Worm (Caenorhabditis elegans) whole organism, L4 larva: ENCODE measurements around the gene fbxa-158.
A peak's percentile ranks its signal among the peaks of the same experiment; 100 is the strongest.
"Not testable (repeated sequence)": the region's sequence is repeated elsewhere in the genome, so short reads cannot be mapped to it uniquely, and the experiment has no call there.

Experiments used
- F10B5.3 ChIP-seq: sonication (generic microtip); optimal IDR thresholded peaks from 2 replicates; lab custom pipeline; 2016; ENCODE audit warnings: mild to moderate bottlenecking, missing genetic modification characterization, missing compliant biosample characterization
- T20F7.1 ChIP-seq: fragments of 200-800 bp; sonication (Bioruptor generic); optimal IDR thresholded peaks from 2 replicates; lab custom pipeline; 2018; ENCODE audit warnings: mild to moderate bottlenecking, missing genetic modification characterization, missing compliant biosample characterization
- T26A8.4 ChIP-seq: fragments of 200-800 bp; sonication (Bioruptor generic); IDR thresholded peaks from 2 replicates; pipeline ENCODE4 v1.3.6; 2022; ENCODE audit warnings: missing genetic modification characterization, missing compliant biosample characterization
- Y105C5A.15 ChIP-seq: fragments of 200-800 bp; sonication (Bioruptor generic); IDR thresholded peaks from 2 replicates; pipeline ENCODE4 v1.3.6; 2022; ENCODE audit warnings: missing genetic modification characterization, missing compliant biosample characterization
- aha-1 ChIP-seq: fragments of 150-350 bp; peaks from one replicate; lab custom pipeline; 2014; ENCODE audit warnings: missing biosample characterization, missing genetic modification characterization
- ama-1 ChIP-seq: fragments of 150-350 bp; optimal IDR thresholded peaks from 2 replicates; lab custom pipeline; 2014; ENCODE audit warnings: inconsistent platforms, mixed read lengths
- attf-4 ChIP-seq: sonication (generic microtip); optimal IDR thresholded peaks from 3 replicates; lab custom pipeline; 2017; ENCODE audit warnings: missing biosample characterization, missing genetic modification characterization
- ceh-20 ChIP-seq: fragments of 200-800 bp; sonication (Bioruptor generic); IDR thresholded peaks from 2 replicates; pipeline ENCODE4 v1.3.6; 2022; ENCODE audit warnings: missing genetic modification reagents, missing genetic modification characterization, missing compliant biosample characterization
- ceh-62 ChIP-seq: sonication (generic microtip); optimal IDR thresholded peaks from 2 replicates; lab custom pipeline; 2017; ENCODE audit warnings: missing biosample characterization, missing genetic modification characterization
- cey-2 ChIP-seq: sonication (generic microtip); optimal IDR thresholded peaks from 3 replicates; lab custom pipeline; 2017; ENCODE audit warnings: missing genetic modification characterization, mild to moderate bottlenecking, missing compliant biosample characterization, antibody characterized with exemption, borderline replicate concordance; ENCODE audit not compliant: insufficient read depth
- daf-12 ChIP-seq: fragments of 150-350 bp; optimal IDR thresholded peaks from 2 replicates; lab custom pipeline; 2014; ENCODE audit warnings: missing biosample characterization, missing genetic modification reagents, missing genetic modification characterization
- daf-19 ChIP-seq: fragments of 200-800 bp; sonication (Bioruptor generic); conservative IDR thresholded peaks from 2 replicates; pipeline ENCODE4 v1.3.6; 2022; ENCODE audit warnings: missing genetic modification characterization, missing compliant biosample characterization
- daf-8 ChIP-seq: fragments of 200-800 bp; sonication (Bioruptor generic); IDR thresholded peaks from 2 replicates; pipeline ENCODE4 v1.3.6; 2022; ENCODE audit warnings: missing genetic modification characterization, missing compliant biosample characterization
- dmd-6 ChIP-seq: fragments of 200-800 bp; sonication (Bioruptor generic); IDR thresholded peaks from 2 replicates; pipeline ENCODE4 v1.3.6; 2022; ENCODE audit warnings: missing genetic modification reagents, missing genetic modification characterization, missing compliant biosample characterization
- dve-1 ChIP-seq: sonication (generic microtip); optimal IDR thresholded peaks from 2 replicates; lab custom pipeline; 2017; ENCODE audit warnings: antibody characterized with exemption, mild to moderate bottlenecking, missing genetic modification characterization, missing compliant biosample characterization; ENCODE audit not compliant: insufficient read depth
- egl-27 ChIP-seq: sonication (generic microtip); optimal IDR thresholded peaks from 3 replicates; lab custom pipeline; 2017; ENCODE audit warnings: missing biosample characterization, missing genetic modification reagents, missing genetic modification characterization
- egl-43 ChIP-seq: fragments of 200-800 bp; sonication (Bioruptor generic); IDR thresholded peaks from 2 replicates; pipeline ENCODE4 v1.3.6; 2022; ENCODE audit warnings: missing genetic modification reagents, missing genetic modification characterization, missing compliant biosample characterization
- hlh-11 ChIP-seq: fragments of 200-800 bp; sonication (Bioruptor generic); optimal IDR thresholded peaks from 2 replicates; lab custom pipeline; 2018; ENCODE audit warnings: mild to moderate bottlenecking, missing genetic modification characterization, missing compliant biosample characterization
- lim-7 ChIP-seq: fragments of 200-800 bp; sonication (Bioruptor generic); IDR thresholded peaks from 2 replicates; pipeline ENCODE4 v1.3.6; 2022; ENCODE audit warnings: missing genetic modification characterization, missing compliant biosample characterization
- lin-1 ChIP-seq: fragments of 200-800 bp; sonication (Bioruptor generic); IDR thresholded peaks from 2 replicates; pipeline ENCODE4 v1.3.6; 2022; ENCODE audit warnings: missing genetic modification reagents, missing genetic modification characterization, missing compliant biosample characterization
- lin-13 ChIP-seq: fragments of 150-350 bp; optimal IDR thresholded peaks from 2 replicates; lab custom pipeline; 2014; ENCODE audit warnings: missing biosample characterization, missing genetic modification reagents, missing genetic modification characterization
- lir-3 ChIP-seq: sonication (generic microtip); optimal IDR thresholded peaks from 2 replicates; lab custom pipeline; 2016; ENCODE audit warnings: mild to moderate bottlenecking, missing genetic modification characterization, missing compliant biosample characterization
- mdt-29 ChIP-seq: fragments of 200-800 bp; sonication (Bioruptor generic); IDR thresholded peaks from 2 replicates; pipeline ENCODE4 v1.3.6; 2022; ENCODE audit warnings: missing genetic modification reagents, missing genetic modification characterization, missing compliant biosample characterization
- mxl-2 ChIP-seq: fragments of 200-800 bp; sonication (Bioruptor generic); conservative IDR thresholded peaks from 2 replicates; pipeline ENCODE4 v1.3.6; 2022; ENCODE audit warnings: missing genetic modification reagents, missing genetic modification characterization, missing compliant biosample characterization
- nhr-102 ChIP-seq: sonication (generic microtip); optimal IDR thresholded peaks from 2 replicates; lab custom pipeline; 2016; ENCODE audit warnings: mild to moderate bottlenecking, missing genetic modification characterization, moderate library complexity, missing compliant biosample characterization
- nhr-11 ChIP-seq: fragments of 150-350 bp; optimal IDR thresholded peaks from 2 replicates; lab custom pipeline; 2014; ENCODE audit warnings: missing biosample characterization, missing genetic modification characterization
- nhr-111 ChIP-seq: fragments of 200-800 bp; sonication (Bioruptor generic); optimal IDR thresholded peaks from 2 replicates; lab custom pipeline; 2018; ENCODE audit warnings: mild to moderate bottlenecking, missing genetic modification characterization, missing compliant biosample characterization
- nhr-237 ChIP-seq: sonication (generic microtip); optimal IDR thresholded peaks from 2 replicates; lab custom pipeline; 2017; ENCODE audit warnings: missing biosample characterization, missing genetic modification characterization
- nhr-28 ChIP-seq: fragments of 150-350 bp; optimal IDR thresholded peaks from 2 replicates; lab custom pipeline; 2014; ENCODE audit warnings: missing biosample characterization, missing genetic modification characterization
- nhr-6 ChIP-seq: fragments of 150-350 bp; optimal IDR thresholded peaks from 2 replicates; lab custom pipeline; 2014; ENCODE audit warnings: missing biosample characterization, missing genetic modification characterization
- nhr-76 ChIP-seq: fragments of 150-350 bp; optimal IDR thresholded peaks from 2 replicates; lab custom pipeline; 2014; ENCODE audit warnings: missing biosample characterization, missing genetic modification characterization
- pqm-1 ChIP-seq: sonication (generic microtip); optimal IDR thresholded peaks from 2 replicates; lab custom pipeline; 2017; ENCODE audit warnings: missing biosample characterization, missing genetic modification characterization
- saeg-2 ChIP-seq: fragments of 200-800 bp; sonication (Bioruptor generic); IDR thresholded peaks from 2 replicates; pipeline ENCODE4 v1.3.6; 2022; ENCODE audit warnings: missing genetic modification reagents, missing genetic modification characterization, missing compliant biosample characterization
- set-16 ChIP-seq: fragments of 200-800 bp; sonication (Bioruptor generic); IDR thresholded peaks from 2 replicates; pipeline ENCODE4 v1.3.6; 2022; ENCODE audit warnings: missing genetic modification reagents, missing genetic modification characterization, missing compliant biosample characterization
- unc-130 ChIP-seq: sonication (generic microtip); optimal IDR thresholded peaks from 2 replicates; lab custom pipeline; 2016; ENCODE audit warnings: missing genetic modification reagents, missing genetic modification characterization, missing compliant biosample characterization
- zfp-3 ChIP-seq: fragments of 200-800 bp; sonication (Bioruptor generic); conservative IDR thresholded peaks from 2 replicates; pipeline ENCODE4 v1.3.6; 2022; ENCODE audit warnings: missing genetic modification reagents, missing genetic modification characterization, missing compliant biosample characterization
- zip-11 ChIP-seq: fragments of 200-800 bp; sonication (Bioruptor generic); IDR thresholded peaks from 2 replicates; pipeline ENCODE4 v1.3.6; 2022; ENCODE audit warnings: missing genetic modification characterization, missing compliant biosample characterization
- ztf-11 ChIP-seq: fragments of 150-350 bp; optimal IDR thresholded peaks from 2 replicates; lab custom pipeline; 2014; ENCODE audit warnings: missing biosample characterization, missing genetic modification characterization

Gene fbxa-158

DNA sequence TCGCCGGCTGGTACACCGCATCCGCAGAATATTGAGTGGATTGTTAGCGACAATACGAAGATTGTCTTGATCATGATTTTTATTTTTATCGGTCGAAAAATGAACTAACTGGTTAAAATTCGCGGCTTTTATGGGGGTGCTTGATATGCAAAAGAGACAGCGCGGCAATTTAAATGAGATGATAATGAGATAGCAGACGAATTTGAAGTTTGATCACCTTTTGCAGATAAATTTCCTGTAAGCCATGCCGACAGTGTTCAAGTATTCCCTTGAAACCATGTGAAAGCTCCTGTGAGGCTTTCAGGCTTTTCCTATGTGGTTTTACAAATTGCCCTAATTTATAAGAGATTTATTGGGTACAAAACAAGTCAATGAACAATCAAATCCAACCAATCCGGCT lies 25.1 kb upstream of the fbxa-158 start, which contains the start of gene ZC204.17:
Gene ZC204.17, minus strand, starts transcription at position 101 of the 400 bp plus-strand sequence.
- TF ChIP-seq mdt-29 (GFP tag; lab: Robert Waterston, UW) (no peak), hlh-11 (no peak), ceh-62 (tag; lab: Kevin White, UChicago) (no peak), zip-11 (GFP tag; lab: Robert Waterston, UW) (no peak), saeg-2 (no peak), ama-1 (lab: Kevin White, UChicago) (no peak), ceh-20 (GFP tag; lab: Robert Waterston, UW) (no peak), ztf-11 (no peak), cey-2 (no peak)

DNA sequence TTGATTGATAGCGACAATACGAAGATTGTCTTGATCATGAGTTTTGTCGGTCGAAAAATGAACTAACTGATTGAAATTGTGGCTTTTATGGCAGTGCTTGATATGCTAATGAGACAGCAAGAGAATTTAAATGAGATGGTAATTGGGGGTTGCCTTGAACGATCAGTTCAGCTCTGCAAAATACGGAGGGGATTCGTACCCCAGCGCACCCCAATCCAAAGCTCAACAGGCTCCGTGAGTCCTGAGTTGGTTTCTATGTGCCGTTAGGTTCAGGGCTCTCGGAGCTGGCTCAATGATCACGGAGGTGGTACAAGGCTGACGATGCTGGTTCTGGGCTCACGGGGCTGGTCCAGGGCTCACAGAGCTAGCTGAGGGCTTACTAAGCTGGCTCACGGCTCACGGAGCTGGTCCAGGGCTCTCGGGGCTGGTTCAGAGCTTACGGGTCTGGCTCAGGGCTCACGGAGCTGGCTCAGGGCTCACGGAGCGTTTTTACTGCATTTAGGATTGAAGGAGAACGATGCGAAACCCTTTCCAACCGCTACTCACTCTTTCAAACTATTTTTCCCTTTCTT lies 23.8 kb upstream of the fbxa-158 start, which contains the start of gene ZC204.6:
Gene ZC204.6, minus strand, starts transcription at position 51 of the 572 bp plus-strand sequence.
- TF ChIP-seq ceh-62 (tag; lab: Kevin White, UChicago) (no peak), set-16 (GFP tag; lab: Robert Waterston, UW) (peak; percentile 93), daf-8 (GFP tag; lab: Robert Waterston, UW) (no peak), egl-43 (GFP tag; lab: Robert Waterston, UW) (0 out of 2 replicates have a peak, but pooled peaks have one; percentile 27), nhr-6 (no peak), mxl-2 (GFP tag; lab: Robert Waterston, UW) (no peak), aha-1 (tag; lab: Kevin White, UChicago) (peak; percentile 42)

DNA sequence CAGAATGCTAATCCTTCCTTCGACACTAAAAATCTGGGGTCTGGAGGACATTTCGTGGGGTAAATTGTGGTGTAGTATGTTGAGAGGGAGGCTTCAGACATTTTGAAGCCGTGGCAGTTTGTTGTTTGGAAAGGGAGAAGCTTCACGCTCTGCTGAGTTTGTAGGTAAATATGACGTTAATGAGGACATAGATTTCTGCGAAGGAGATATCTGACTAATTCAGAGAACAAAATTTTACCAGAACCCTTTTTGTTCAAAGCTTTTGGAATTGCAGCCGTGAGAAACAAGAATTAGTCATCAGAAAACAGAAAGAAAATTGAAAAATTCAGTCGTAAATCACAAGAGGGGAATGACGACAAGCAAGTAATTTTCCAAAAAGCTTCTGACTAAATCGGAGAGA lies 19.4 kb upstream of the fbxa-158 start, which contains the start of gene srh-72:
Gene srh-72, minus strand, starts transcription at position 101 of the 400 bp plus-strand sequence.
- TF ChIP-seq nhr-237 (tag; lab: Kevin White, UChicago) (no peak), egl-43 (GFP tag; lab: Robert Waterston, UW) (no peak), nhr-111 (GFP tag; lab: Kevin White, UChicago) (no peak), cey-2 (no peak), nhr-76 (tag; lab: Kevin White, UChicago) (no peak), dve-1 (tag; lab: Kevin White, UChicago) (no peak), lin-13 (GFP tag; lab: Kevin White, UChicago) (no peak)

DNA sequence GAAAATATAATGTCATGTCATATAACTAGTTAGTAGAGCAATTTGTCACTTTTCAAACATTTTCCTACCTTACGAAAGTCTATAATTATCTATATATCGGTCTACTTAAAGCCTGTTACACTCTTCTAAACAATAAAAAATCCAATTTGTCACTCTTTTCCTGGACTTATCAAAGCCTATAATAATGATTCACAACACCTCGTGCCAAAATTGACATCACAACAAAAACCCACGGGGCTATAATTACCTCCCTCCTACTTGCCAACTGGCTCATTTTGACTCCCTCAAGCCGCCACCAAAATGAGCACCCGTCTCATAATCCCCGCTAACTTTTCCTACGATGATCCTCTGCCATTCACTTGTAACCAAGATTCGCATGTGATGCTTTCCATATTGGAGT lies 15.3 kb upstream of the fbxa-158 start, which contains the start of gene srg-20:
Gene srg-20, plus strand, starts transcription at position 301 of the 400 bp plus-strand sequence.
- TF ChIP-seq zip-11 (GFP tag; lab: Robert Waterston, UW); unc-130 (GFP tag; lab: Kevin White, UChicago); zfp-3 (GFP tag; lab: Robert Waterston, UW): not testable (repeated sequence)

DNA sequence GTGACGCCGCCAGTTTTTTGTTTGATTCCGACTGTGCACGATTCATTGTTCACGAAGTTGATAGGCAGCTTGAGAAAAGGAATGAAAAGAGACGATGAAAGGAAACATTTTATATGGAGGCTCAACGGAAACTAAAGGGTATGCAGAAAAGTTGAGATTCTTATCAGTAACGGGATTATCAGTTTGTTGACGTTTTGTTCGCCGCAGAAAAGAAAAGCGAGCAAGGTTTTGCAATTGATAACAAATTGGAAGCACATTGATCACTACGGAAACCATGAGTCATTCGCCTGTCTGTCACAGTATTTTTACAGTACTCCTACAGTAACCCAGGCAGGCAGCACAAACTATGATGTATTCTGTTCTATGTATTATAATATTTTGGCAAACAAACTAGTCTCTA lies 14.9 kb upstream of the fbxa-158 start:
- TF ChIP-seq aha-1 (tag; lab: Kevin White, UChicago) = peak; percentile 46
- TF ChIP-seq daf-12 (tag; lab: Kevin White, UChicago) = no peak
- no peak for TF ChIP-seq T26A8.4 (GFP tag; lab: Robert Waterston, UW)
- no peak for TF ChIP-seq T20F7.1 (GFP tag; lab: Kevin White, UChicago)
- TF ChIP-seq egl-43 (GFP tag; lab: Robert Waterston, UW) = no peak
- no peak for TF ChIP-seq dve-1 (tag; lab: Kevin White, UChicago)
- peak; percentile 52; the same call in 1 of the 2 replicates for TF ChIP-seq dmd-6 (GFP tag; lab: Robert Waterston, UW)
- no peak for TF ChIP-seq lir-3 (tag; lab: Kevin White, UChicago)
- no peak for TF ChIP-seq nhr-11
- TF ChIP-seq lin-1 (GFP tag; lab: Robert Waterston, UW) = no peak
- TF ChIP-seq pqm-1 (tag; lab: Kevin White, UChicago) = no peak
- no peak for TF ChIP-seq Y105C5A.15
- no peak for TF ChIP-seq egl-27
- no peak for TF ChIP-seq nhr-102 (tag; lab: Kevin White, UChicago)
- peak; percentile 4 for TF ChIP-seq nhr-28 (tag; lab: Kevin White, UChicago)
- TF ChIP-seq F10B5.3 (tag; lab: Kevin White, UChicago) = no peak
- no peak for TF ChIP-seq nhr-76 (tag; lab: Kevin White, UChicago)
- no peak for TF ChIP-seq lin-13 (GFP tag; lab: Kevin White, UChicago)
- no peak for TF ChIP-seq attf-4 (tag; lab: Kevin White, UChicago)
- TF ChIP-seq lim-7 (GFP tag; lab: Robert Waterston, UW) = no peak
- no peak for TF ChIP-seq daf-19
